Fruit fly (Drosophila melanogaster) S2 (cell line): ENCODE data around the gene CG32971.

Experiments used
- CG8478 ChIP-seq: fragments of >200 bp; optimal IDR thresholded peaks from 2 replicates; lab custom pipeline; 2018
- CTCF ChIP-seq, 2 experiments: fragments of >200 bp; optimal IDR thresholded peaks; 2 replicates each; lab custom pipeline; 2018

DNA sequence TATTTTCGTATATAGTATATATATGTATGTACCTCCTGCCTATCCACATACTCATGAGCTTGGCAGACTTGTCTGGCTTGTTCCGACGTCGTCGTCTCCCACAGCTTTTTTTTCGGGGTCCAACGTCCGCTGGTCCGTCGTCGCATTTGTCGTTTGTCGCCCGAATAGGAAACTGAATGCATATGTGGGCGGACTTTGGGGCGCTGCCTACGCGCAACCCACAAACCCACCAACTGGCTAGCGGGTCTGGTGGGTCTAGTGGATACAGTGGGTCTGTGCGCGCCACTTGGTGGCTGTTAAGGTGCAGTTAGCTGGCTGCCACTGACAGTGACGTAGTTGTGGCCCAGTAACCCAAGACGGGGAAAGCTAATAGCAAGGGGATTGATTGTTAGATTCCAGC is 44.4 kb downstream of the CG32971 start:
- no peak for TF ChIP-seq CTCF (optimal IDR thresholded peaks at IDR 0.05; lab: Kevin White, UChicago)
- TF ChIP-seq CG8478 (lab: Kevin White, UChicago), result no peak
